Worm (Caenorhabditis elegans): ENCODE results near the gene F20D6.11.

F20D6.11 gene

ce11 chrV:8195889-8196418, 2.9 kb downstream of the F20D6.11 start, which contains the start of gene F20D6.10 (continued):
- TF ChIP-seq Y5F2A.4 (GFP tag; optimal IDR thresholded peaks at IDR 0.05): no peak
- no peak for TF ChIP-seq fkh-10 (GFP tag; optimal IDR thresholded peaks at IDR 0.05)
- no peak for TF ChIP-seq snpc-1.2 (GFP tag; IDR thresholded peaks at IDR 0.05)
- TF ChIP-seq hlh-30 (tag; optimal IDR thresholded peaks at IDR 0.05; ENCODE audit: insufficient read depth): peak; percentile 41
- TF ChIP-seq F49E8.2 (tag; optimal IDR thresholded peaks at IDR 0.05; ENCODE audit: borderline replicate concordance): no peak
- no peak for TF ChIP-seq nhr-25 (tag; optimal IDR thresholded peaks at IDR 0.05; ENCODE audit: borderline replicate concordance, insufficient read depth)
- peak; percentile 34 for TF ChIP-seq nhr-11 (tag; optimal IDR thresholded peaks at IDR 0.05)
- peak in 1 of 2 experiments; percentile 33 for TF ChIP-seq unc-62 (GFP tag; optimal IDR thresholded peaks at IDR 0.05 in 1 of 2)
- TF ChIP-seq unc-62 (tag; optimal IDR thresholded peaks at IDR 0.05): no peak
- no peak for TF ChIP-seq cey-2 (tag; optimal IDR thresholded peaks at IDR 0.05; ENCODE audit: borderline replicate concordance, insufficient read depth)
- no peak for TF ChIP-seq ZK337.2 (GFP tag; IDR thresholded peaks at IDR 0.05)
- no peak for TF ChIP-seq ceh-44 (GFP tag; IDR thresholded peaks at IDR 0.05)
- no peak for TF ChIP-seq pha-4 (GFP tag; IDR thresholded peaks at IDR 0.05)
- no peak for TF ChIP-seq pha-4 (tag; optimal IDR thresholded peaks at IDR 0.05)
- TF ChIP-seq nhr-111 (GFP tag; optimal IDR thresholded peaks at IDR 0.05): no peak

- TF ChIP-seq nhr-25 (tag; optimal IDR thresholded peaks at IDR 0.05; ENCODE audit: borderline replicate concordance, insufficient read depth) (no peak), mep-1 (tag; optimal IDR thresholded peaks at IDR 0.05) (no peak), ceh-82 (tag; optimal IDR thresholded peaks at IDR 0.05) (no peak), lsy-2 (tag; optimal IDR thresholded peaks at IDR 0.05) (no peak), php-3 (GFP tag; IDR thresholded peaks at IDR 0.05) (no peak), lin-38 (GFP tag; IDR thresholded peaks at IDR 0.05) (no peak), daf-16 (GFP tag; optimal IDR thresholded peaks at IDR 0.05) (no peak), daf-16 (tag; optimal IDR thresholded peaks at IDR 0.05) (no peak), arid-1 (GFP tag; conservative IDR thresholded peaks at IDR 0.05) (no peak)
Measured at ce11 chrV:8190430-8190829, 8.5 kb downstream of the F20D6.11 start, which contains the start of gene F20D6.1. TSS of gene F20D6.1 (plus strand) at chrV:8190730.

ce11 chrV:8190016-8190415, 8.9 kb downstream of the F20D6.11 start, which contains the start of gene F20D6.12:
TSS of gene F20D6.12 (minus strand) at chrV:8190116.
- TF ChIP-seq F10B5.3 (tag; optimal IDR thresholded peaks at IDR 0.05) (no peak), skn-1 (tag; optimal IDR thresholded peaks at IDR 0.05) (no peak)

- TF ChIP-seq aha-1 (tag) (peak; percentile 94), duxl-1 (tag; optimal IDR thresholded peaks at IDR 0.05; ENCODE audit: poor library complexity) (no peak)
Measured at ce11 chrV:8188421-8188820, 10.5 kb downstream of the F20D6.11 start, which contains the start of gene F20D6.15. TSS of gene F20D6.15 (minus strand) at chrV:8188467.

ce11 chrV:8185737-8186136, 13.2 kb downstream of the F20D6.11 start, which contains the start of gene F20D6.2:
TSS of gene F20D6.2 (plus strand) at chrV:8186037.
- TF ChIP-seq rbr-2 (tag; optimal IDR thresholded peaks at IDR 0.05) (no peak), unc-62 (GFP tag; optimal IDR thresholded peaks at IDR 0.05 in 1 of 2) (peak in 1 of 2 experiments; percentile 1), unc-62 (tag; optimal IDR thresholded peaks at IDR 0.05) (no peak), aha-1 (tag) (peak; percentile 68)

ce11 chrV:8183384-8183783, 15.5 kb downstream of the F20D6.11 start, which contains the start of gene srp-8:
TSS of gene srp-8 (plus strand) at chrV:8183684.
- TF ChIP-seq zip-11 (GFP tag; IDR thresholded peaks at IDR 0.05): no peak
- no peak for TF ChIP-seq lin-38 (GFP tag; IDR thresholded peaks at IDR 0.05)
- TF ChIP-seq vab-7 (GFP tag; IDR thresholded peaks at IDR 0.05): no peak
- no peak for TF ChIP-seq dmd-8 (GFP tag; IDR thresholded peaks at IDR 0.05)
- TF ChIP-seq T26A8.4 (GFP tag; IDR thresholded peaks at IDR 0.05): no peak
- TF ChIP-seq spr-3 (GFP tag; optimal IDR thresholded peaks at IDR 0.05): no peak

Data from whole organism, L4 larva.